Fruit fly (Drosophila melanogaster) whole organism, embryonic: ENCODE measurements around the gene CG8289.

Source experiments
- Bdp1 ChIP-seq: fragments of 200-800 bp; sonication (Bioruptor generic); optimal IDR thresholded peaks from 3 replicates; lab custom pipeline; 2016; ENCODE audit warnings: missing biosample characterization, missing genetic modification characterization
- CG10147 ChIP-seq: fragments of 200-800 bp; sonication (Bioruptor generic); optimal IDR thresholded peaks from 2 replicates; lab custom pipeline; 2019; ENCODE audit warnings: missing biosample characterization, mild to moderate bottlenecking, missing genetic modification characterization, moderate library complexity
- CG10431 ChIP-seq: fragments of 200-800 bp; sonication (Bioruptor generic); optimal IDR thresholded peaks from 3 replicates; lab custom pipeline; 2018; ENCODE audit warnings: missing biosample characterization, mild to moderate bottlenecking, missing genetic modification characterization
- CG10543 ChIP-seq: fragments of 200-800 bp; sonication (Bioruptor generic); optimal IDR thresholded peaks from 3 replicates; lab custom pipeline; 2017; ENCODE audit warnings: missing biosample characterization, mild to moderate bottlenecking, missing genetic modification characterization, moderate library complexity
- CG10959 ChIP-seq: fragments of 200-800 bp; sonication (Bioruptor generic); IDR thresholded peaks from 2 replicates; pipeline ENCODE4 v1.3.6; 2022; ENCODE audit warnings: missing biosample characterization, missing genetic modification characterization
- CG12744 ChIP-seq: fragments of 200-800 bp; sonication (Bioruptor generic); optimal IDR thresholded peaks from 2 replicates; lab custom pipeline; 2016; ENCODE audit warnings: missing biosample characterization, missing genetic modification characterization
- CG13424 ChIP-seq: fragments of 200-800 bp; sonication (Bioruptor generic); optimal IDR thresholded peaks from 2 replicates; lab custom pipeline; 2019; ENCODE audit warnings: missing biosample characterization, mild to moderate bottlenecking, missing genetic modification characterization, moderate library complexity
- CG13775 ChIP-seq: fragments of 200-800 bp; sonication (Bioruptor generic); optimal IDR thresholded peaks from 3 replicates; lab custom pipeline; 2017; ENCODE audit warnings: missing biosample characterization, mild to moderate bottlenecking, missing genetic modification characterization
- CG15269 ChIP-seq: fragments of 200-800 bp; sonication (Bioruptor generic); optimal IDR thresholded peaks from 2 replicates; lab custom pipeline; 2018; ENCODE audit warnings: missing biosample characterization, mild to moderate bottlenecking, missing genetic modification characterization, moderate library complexity
- CG17186 ChIP-seq: fragments of 200-800 bp; sonication (Bioruptor generic); optimal IDR thresholded peaks from 3 replicates; lab custom pipeline; 2017; ENCODE audit warnings: missing biosample characterization, missing genetic modification reagents, missing genetic modification characterization
- CG31224 ChIP-seq: fragments of 200-800 bp; sonication (Bioruptor generic); IDR thresholded peaks from 2 replicates; pipeline ENCODE4 v1.3.6; 2022; ENCODE audit warnings: missing biosample characterization, missing genetic modification characterization
- CG3163 ChIP-seq: fragments of 200-800 bp; sonication (Bioruptor generic); optimal IDR thresholded peaks from 3 replicates; lab custom pipeline; 2016; ENCODE audit warnings: missing biosample characterization, missing genetic modification characterization
- CG32767 ChIP-seq: fragments of 200-800 bp; sonication (Bioruptor generic); IDR thresholded peaks from 2 replicates; pipeline ENCODE4 v1.3.6; 2022; ENCODE audit warnings: missing biosample characterization, missing genetic modification characterization
- CG3407 ChIP-seq: fragments of 200-800 bp; sonication (Bioruptor generic); optimal IDR thresholded peaks from 2 replicates; lab custom pipeline; 2018; ENCODE audit warnings: missing biosample characterization, mild to moderate bottlenecking, missing genetic modification characterization
- CG8765 ChIP-seq: fragments of 200-800 bp; sonication (Bioruptor generic); IDR thresholded peaks from 2 replicates; pipeline ENCODE4 v1.3.6; 2022; ENCODE audit warnings: missing biosample characterization, missing genetic modification characterization
- CG9797 ChIP-seq: fragments of 200-800 bp; sonication (Bioruptor generic); optimal IDR thresholded peaks from 3 replicates; lab custom pipeline; 2018; ENCODE audit warnings: missing biosample characterization, mild to moderate bottlenecking, missing genetic modification characterization
- D19A ChIP-seq: fragments of 200-800 bp; optimal IDR thresholded peaks from 3 replicates; lab custom pipeline; 2019; ENCODE audit warnings: missing biosample characterization, mild to moderate bottlenecking, missing genetic modification characterization, moderate library complexity
- Dek ChIP-seq: fragments of 200-800 bp; sonication (Bioruptor generic); optimal IDR thresholded peaks from 3 replicates; lab custom pipeline; 2019; ENCODE audit warnings: missing biosample characterization, mild to moderate bottlenecking, missing genetic modification characterization, moderate library complexity
- Dip2 ChIP-seq: fragments of 200-800 bp; sonication (Bioruptor generic); IDR thresholded peaks from 2 replicates; pipeline ENCODE4 v1.3.6; 2022; ENCODE audit warnings: missing biosample characterization, missing genetic modification characterization
- Ets97D ChIP-seq: fragments of 200-800 bp; sonication (Bioruptor generic); optimal IDR thresholded peaks from 3 replicates; lab custom pipeline; 2016; ENCODE audit warnings: missing biosample characterization, missing genetic modification characterization
- HLHmδ ChIP-seq: fragments of 200-800 bp; sonication (Bioruptor generic); optimal IDR thresholded peaks from 2 replicates; lab custom pipeline; 2018; ENCODE audit warnings: missing biosample characterization, mild to moderate bottlenecking, missing genetic modification characterization, moderate library complexity
- Hr39 ChIP-seq: fragments of >200 bp; optimal IDR thresholded peaks from 2 replicates; lab custom pipeline; 2017
- Kr ChIP-seq: fragments of 200-800 bp; sonication (Bioruptor generic); optimal IDR thresholded peaks from 2 replicates; lab custom pipeline; 2017; ENCODE audit warnings: missing biosample characterization, mild to moderate bottlenecking, missing genetic modification characterization
- Lhr ChIP-seq: fragments of 200-800 bp; sonication (Bioruptor generic); optimal IDR thresholded peaks from 3 replicates; lab custom pipeline; 2017; ENCODE audit warnings: mild to moderate bottlenecking, missing biosample characterization, missing genetic modification reagents, missing genetic modification characterization
- Lim3 ChIP-seq: fragments of 200-800 bp; sonication (Bioruptor generic); IDR thresholded peaks from 2 replicates; pipeline ENCODE4 v1.3.6; 2022; ENCODE audit warnings: missing biosample characterization, missing genetic modification characterization
- MTF-1 ChIP-seq: fragments of 200-800 bp; sonication (Bioruptor generic); optimal IDR thresholded peaks from 2 replicates; lab custom pipeline; 2018; ENCODE audit warnings: missing biosample characterization, mild to moderate bottlenecking, missing genetic modification characterization, borderline replicate concordance
- Spps ChIP-seq: fragments of 200-800 bp; sonication (Bioruptor generic); optimal IDR thresholded peaks from 2 replicates; lab custom pipeline; 2018; ENCODE audit warnings: missing biosample characterization, mild to moderate bottlenecking, missing genetic modification characterization
- Ssrp ChIP-seq: fragments of 200-800 bp; sonication (Bioruptor generic); optimal IDR thresholded peaks from 2 replicates; lab custom pipeline; 2018; ENCODE audit warnings: missing biosample characterization, mild to moderate bottlenecking, missing genetic modification characterization, moderate library complexity
- Tbp ChIP-seq: fragments of >200 bp; optimal IDR thresholded peaks from 2 replicates; lab custom pipeline; 2018; ENCODE audit warnings: missing biosample characterization, missing genetic modification characterization
- amos ChIP-seq: fragments of 200-800 bp; sonication (Bioruptor generic); IDR thresholded peaks from 2 replicates; pipeline ENCODE4 v1.3.6; 2022; ENCODE audit warnings: missing biosample characterization, missing genetic modification characterization; ENCODE audit not compliant: partially characterized antibody
- ara ChIP-seq: fragments of 200-800 bp; sonication (Bioruptor generic); IDR thresholded peaks from 2 replicates; pipeline ENCODE4 v1.3.6; 2022; ENCODE audit warnings: missing biosample characterization, missing genetic modification characterization
- bab2 ChIP-seq: fragments of 200-800 bp; sonication (Bioruptor generic); optimal IDR thresholded peaks from 2 replicates; lab custom pipeline; 2016; ENCODE audit warnings: missing biosample characterization, missing genetic modification characterization
- chn ChIP-seq: fragments of 200-800 bp; sonication (Bioruptor generic); optimal IDR thresholded peaks from 2 replicates; lab custom pipeline; 2016; ENCODE audit warnings: missing biosample characterization, missing genetic modification characterization
- crc ChIP-seq: fragments of 200-800 bp; sonication (Bioruptor generic); optimal IDR thresholded peaks from 2 replicates; lab custom pipeline; 2016; ENCODE audit warnings: missing biosample characterization, missing genetic modification characterization
- da ChIP-seq: fragments of 200-800 bp; sonication (Bioruptor generic); optimal IDR thresholded peaks from 2 replicates; lab custom pipeline; 2016; ENCODE audit warnings: missing biosample characterization, missing genetic modification characterization
- dmrt99B ChIP-seq: fragments of 200-800 bp; sonication (Bioruptor generic); optimal IDR thresholded peaks from 2 replicates; lab custom pipeline; 2018; ENCODE audit warnings: missing biosample characterization, mild to moderate bottlenecking, missing genetic modification characterization, moderate library complexity
- fd64A ChIP-seq: fragments of 200-800 bp; sonication (Bioruptor generic); optimal IDR thresholded peaks from 3 replicates; lab custom pipeline; 2018; ENCODE audit warnings: missing biosample characterization, mild to moderate bottlenecking, missing genetic modification characterization
- ftz-f1 ChIP-seq: fragments of 200-800 bp; sonication (Bioruptor generic); optimal IDR thresholded peaks from 2 replicates; lab custom pipeline; 2016; ENCODE audit warnings: missing biosample characterization, missing genetic modification characterization
- gce ChIP-seq: fragments of 200-800 bp; sonication (Bioruptor generic); IDR thresholded peaks from 3 replicates; pipeline ENCODE4 v1.3.6; 2022; ENCODE audit warnings: missing biosample characterization, missing genetic modification characterization
- jumu ChIP-seq: fragments of 200-800 bp; sonication (Bioruptor generic); optimal IDR thresholded peaks from 3 replicates; lab custom pipeline; 2016; ENCODE audit warnings: missing biosample characterization, missing genetic modification characterization
- lmd ChIP-seq: fragments of 200-800 bp; sonication (Bioruptor generic); IDR thresholded peaks from 2 replicates; pipeline ENCODE4 v1.3.6; 2022; ENCODE audit warnings: missing biosample characterization, missing genetic modification characterization
- luna ChIP-seq: fragments of 200-800 bp; sonication (Bioruptor generic); optimal IDR thresholded peaks from 2 replicates; lab custom pipeline; 2016; ENCODE audit warnings: missing biosample characterization, missing genetic modification characterization
- repo ChIP-seq: fragments of 200-800 bp; sonication (Bioruptor generic); optimal IDR thresholded peaks from 2 replicates; lab custom pipeline; 2016; ENCODE audit warnings: missing biosample characterization, missing genetic modification characterization
- slbo ChIP-seq: fragments of 200-800 bp; sonication (Bioruptor generic); IDR thresholded peaks from 2 replicates; pipeline ENCODE4 v1.3.6; 2022; ENCODE audit warnings: missing biosample characterization, missing genetic modification characterization
- slou ChIP-seq: fragments of 200-800 bp; sonication (Bioruptor generic); optimal IDR thresholded peaks from 3 replicates; lab custom pipeline; 2016; ENCODE audit warnings: missing biosample characterization, missing genetic modification characterization
- sqz ChIP-seq: fragments of 200-800 bp; sonication (Bioruptor generic); optimal IDR thresholded peaks from 3 replicates; lab custom pipeline; 2018; ENCODE audit warnings: missing biosample characterization, mild to moderate bottlenecking, missing genetic modification characterization
- tio ChIP-seq: fragments of 200-800 bp; sonication (Bioruptor generic); optimal IDR thresholded peaks from 2 replicates; lab custom pipeline; 2017; ENCODE audit warnings: missing biosample characterization, missing genetic modification characterization, inconsistent platforms
- tna ChIP-seq: fragments of 200-800 bp; sonication (Bioruptor generic); IDR thresholded peaks from 2 replicates; pipeline ENCODE4 v1.3.6; 2022; ENCODE audit warnings: missing biosample characterization, missing genetic modification characterization; ENCODE audit not compliant: partially characterized antibody
- toy ChIP-seq: fragments of 200-800 bp; sonication (Bioruptor generic); IDR thresholded peaks from 2 replicates; pipeline ENCODE4 v1.3.6; 2022; ENCODE audit warnings: missing biosample characterization, missing genetic modification characterization
- tx ChIP-seq: fragments of 200-800 bp; sonication (Bioruptor generic); optimal IDR thresholded peaks from 2 replicates; lab custom pipeline; 2016; ENCODE audit warnings: missing biosample characterization, missing genetic modification characterization
- vvl ChIP-seq: fragments of 200-800 bp; sonication (Bioruptor generic); IDR thresholded peaks from 2 replicates; pipeline ENCODE4 v1.3.6; 2022; ENCODE audit warnings: missing biosample characterization, missing genetic modification characterization
- wek ChIP-seq: fragments of 200-800 bp; sonication (Bioruptor generic); optimal IDR thresholded peaks from 3 replicates; lab custom pipeline; 2018; ENCODE audit warnings: missing biosample characterization, mild to moderate bottlenecking, missing genetic modification characterization, moderate library complexity

Gene CG8289

DNA sequence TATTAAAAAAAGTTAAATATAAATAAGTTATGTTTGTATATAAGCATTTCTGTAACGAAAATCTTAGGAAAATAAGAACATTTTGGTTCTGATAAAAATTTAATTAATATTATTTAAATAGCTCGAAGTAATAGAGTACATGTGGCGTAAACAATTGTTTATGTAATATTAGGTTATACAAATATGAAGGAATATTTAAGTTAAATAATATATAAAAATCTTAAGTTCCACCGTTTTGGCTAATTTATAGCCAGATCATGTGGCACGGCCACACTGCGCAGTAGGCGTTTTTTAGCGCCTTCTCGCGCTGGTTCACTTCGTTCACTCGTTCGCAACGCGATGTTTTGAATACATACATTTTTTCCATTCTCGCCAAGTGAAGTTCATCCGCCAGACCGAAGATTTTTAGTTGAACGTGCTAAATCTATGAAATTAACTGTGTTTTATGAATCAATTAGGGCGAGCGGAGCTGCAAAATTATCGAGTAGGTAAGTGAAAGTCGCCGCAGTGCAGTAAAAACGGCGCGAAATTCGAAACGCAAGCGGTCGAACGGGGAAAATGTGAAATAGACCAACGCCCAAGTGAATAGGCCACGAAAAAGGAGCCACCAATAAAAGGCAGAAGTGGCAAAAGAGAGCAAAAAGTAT lies 21.3 kb upstream of the CG8289 start, which contains the start of gene beta-Spec (continued):
- TF ChIP-seq tna (GFP tag; lab: Robert Waterston, UW), result no peak
- no peak for TF ChIP-seq Dek (tag; lab: Kevin White, UChicago)
- no peak for TF ChIP-seq slou (GFP tag; lab: Kevin White, UChicago)
- TF ChIP-seq Bdp1, result no peak
- TF ChIP-seq toy (GFP tag; lab: Robert Waterston, UW), result no peak
- TF ChIP-seq sqz (GFP tag; lab: Kevin White, UChicago), result no peak
- no peak for TF ChIP-seq CG10543 (GFP tag; lab: Kevin White, UChicago)
- TF ChIP-seq ftz-f1 (GFP tag; lab: Kevin White, UChicago), result no peak
- no peak for TF ChIP-seq Ets97D (GFP tag; lab: Kevin White, UChicago)
- no peak for TF ChIP-seq Tbp (GFP tag; lab: Kevin White, UChicago)
- TF ChIP-seq CG10431 (GFP tag; lab: Kevin White, UChicago), result no peak
- TF ChIP-seq HLHmδ (GFP tag; lab: Kevin White, UChicago), result no peak
- TF ChIP-seq CG8765 (GFP tag; lab: Robert Waterston, UW), result no peak
- TF ChIP-seq da (GFP tag; lab: Kevin White, UChicago), result no peak
- TF ChIP-seq lmd (GFP tag; lab: Robert Waterston, UW), result no peak
- TF ChIP-seq CG3163 (GFP tag; lab: Kevin White, UChicago), result no peak
- TF ChIP-seq Ssrp (tag; lab: Kevin White, UChicago), result no peak
- TF ChIP-seq fd64A (GFP tag; lab: Kevin White, UChicago), result no peak
- TF ChIP-seq CG13424 (tag; lab: Kevin White, UChicago), result peak; percentile 20
- TF ChIP-seq dmrt99B, result no peak
- TF ChIP-seq Lim3 (GFP tag; lab: Robert Waterston, UW), result no peak
- TF ChIP-seq D19A (tag; lab: Kevin White, UChicago), result no peak
- TF ChIP-seq luna, result no peak
- no peak for TF ChIP-seq chn
- TF ChIP-seq CG12744 (GFP tag; lab: Kevin White, UChicago), result no peak
- TF ChIP-seq bab2 (GFP tag; lab: Kevin White, UChicago), result no peak
- no peak for TF ChIP-seq jumu (GFP tag; lab: Kevin White, UChicago)
- TF ChIP-seq tx (GFP tag; lab: Kevin White, UChicago), result no peak
- TF ChIP-seq gce, result no peak
- no peak for TF ChIP-seq CG13775
- no peak for TF ChIP-seq wek (GFP tag; lab: Kevin White, UChicago)
- TF ChIP-seq, all 482 proteins: peak for 49

DNA sequence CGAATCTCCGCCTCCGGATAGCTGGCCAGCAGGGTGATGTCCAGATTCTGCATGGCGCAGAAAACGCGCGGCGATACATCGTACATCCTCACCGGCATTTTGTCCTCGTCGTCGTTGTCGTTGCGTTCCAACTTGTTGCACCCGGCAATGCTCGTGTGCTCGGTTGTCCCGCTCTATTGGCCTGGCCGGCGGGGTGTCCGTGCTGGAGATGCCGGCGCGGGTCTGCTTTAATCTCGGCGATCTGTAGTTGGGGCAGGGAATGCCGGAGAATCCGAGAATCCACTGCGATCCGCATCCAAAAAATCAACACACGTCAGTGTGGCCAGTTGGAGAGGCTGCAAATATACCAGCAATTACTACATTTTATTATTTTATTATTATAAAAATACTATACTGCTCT lies 20.7 kb upstream of the CG8289 start, which contains the start of gene IntS2:
Gene IntS2, minus strand, starts transcription at position 318 of the 400 bp plus-strand sequence.
- TF ChIP-seq Dip2 (GFP tag; lab: Robert Waterston, UW), result no peak
- TF ChIP-seq vvl, result no peak
- no peak for TF ChIP-seq MTF-1 (GFP tag; lab: Kevin White, UChicago)
- peak; percentile 2 for TF ChIP-seq CG9797 (GFP tag; lab: Kevin White, UChicago)
- no peak for TF ChIP-seq crc
- TF ChIP-seq ara (GFP tag; lab: Robert Waterston, UW), result no peak
- no peak for TF ChIP-seq repo
- no peak for TF ChIP-seq CG17186
- no peak for TF ChIP-seq Kr (GFP tag; lab: Kevin White, UChicago)
- no peak for TF ChIP-seq CG3407
- TF ChIP-seq amos (GFP tag; lab: Robert Waterston, UW), result no peak
- TF ChIP-seq CG10959 (GFP tag; lab: Robert Waterston, UW), result no peak
- TF ChIP-seq Tbp (GFP tag; lab: Kevin White, UChicago), result no peak
- no peak for TF ChIP-seq Spps (tag; lab: Kevin White, UChicago)
- TF ChIP-seq CG32767 (GFP tag; lab: Robert Waterston, UW), result no peak
- TF ChIP-seq Lhr (GFP tag; lab: Kevin White, UChicago), result no peak
- TF ChIP-seq slbo, result no peak
- TF ChIP-seq CG10147 (GFP tag; lab: Kevin White, UChicago), result no peak
- TF ChIP-seq CG31224 (GFP tag; lab: Robert Waterston, UW), result no peak
- TF ChIP-seq Hr39 (lab: Kevin White, UChicago), result no peak
- TF ChIP-seq tio, result no peak
- TF ChIP-seq CG15269 (tag; lab: Kevin White, UChicago), result no peak
